Fruit fly (Drosophila melanogaster): ENCODE results near the gene Idh.

The Idh gene

dm6 chr3L:8340264-8341095 is 20.2 kb downstream of the Idh start, which contains the start of the genes Prim1 and CG7083 (continued):
- peak; percentile 58 for TF ChIP-seq Meics (GFP tag; optimal IDR thresholded peaks at IDR 0.05)
- no peak for TF ChIP-seq CG12071 (GFP tag; optimal IDR thresholded peaks at IDR 0.05)
- peak; percentile 29 for TF ChIP-seq gsb-n (tag; optimal IDR thresholded peaks at IDR 0.05)
- TF ChIP-seq ttk (GFP tag; IDR thresholded peaks at IDR 0.05), result 0 out of 2 replicates have a peak, but pooled peaks have one; percentile 19
- peak; percentile 93 to 97 for TF ChIP-seq crp (GFP tag; optimal IDR thresholded peaks at IDR 0.05)
- no peak for TF ChIP-seq CG8359 (GFP tag; optimal IDR thresholded peaks at IDR 0.05; ENCODE audit: borderline replicate concordance)
- TF ChIP-seq gfzf (GFP tag; optimal IDR thresholded peaks at IDR 0.05), result peak; percentile 17
- TF ChIP-seq hb (GFP tag; IDR thresholded peaks at IDR 0.05; ENCODE audit: partially characterized antibody), result no peak
- TF ChIP-seq CG3281 (GFP tag; optimal IDR thresholded peaks at IDR 0.05), result peak; percentile 69
- TF ChIP-seq lab (GFP tag; optimal IDR thresholded peaks at IDR 0.05), result peak; percentile 67
- peak; percentile 51 for TF ChIP-seq Bteb2 (GFP tag; optimal IDR thresholded peaks at IDR 0.05)
- no peak for TF ChIP-seq CG6272 (GFP tag; IDR thresholded peaks at IDR 0.05)
- peak; percentile 53 for TF ChIP-seq Sox102F (GFP tag; optimal IDR thresholded peaks at IDR 0.05)
- no peak for TF ChIP-seq CG3726 (GFP tag; IDR thresholded peaks at IDR 0.05)
- no peak for TF ChIP-seq CG4730 (GFP tag; IDR thresholded peaks at IDR 0.05)
- peak; percentile 48 for TF ChIP-seq CG4854 (GFP tag; optimal IDR thresholded peaks at IDR 0.05)
- peak; percentile 64 for TF ChIP-seq CG18619 (GFP tag; optimal IDR thresholded peaks at IDR 0.05)
- TF ChIP-seq CG1832 (GFP tag; optimal IDR thresholded peaks at IDR 0.05), result no peak
- TF ChIP-seq CG8924 (tag; optimal IDR thresholded peaks at IDR 0.05), result peak; percentile 49
- TF ChIP-seq CG7928 (GFP tag; optimal IDR thresholded peaks at IDR 0.05), result peak; percentile 10
- peak; percentile 12 for TF ChIP-seq Elba2 (GFP tag; optimal IDR thresholded peaks at IDR 0.05)
- peak; percentile 39 for TF ChIP-seq CG13123 (GFP tag; optimal IDR thresholded peaks at IDR 0.05)
- peak; percentile 24 for TF ChIP-seq CG2202 (tag; optimal IDR thresholded peaks at IDR 0.05)
- TF ChIP-seq Sox100B (GFP tag; optimal IDR thresholded peaks at IDR 0.05), result peak; percentile 55
- TF ChIP-seq nerfin-2 (GFP tag; IDR thresholded peaks at IDR 0.05; ENCODE audit: partially characterized antibody), result no peak
- peak; percentile 59 for TF ChIP-seq Fer1 (GFP tag; optimal IDR thresholded peaks at IDR 0.05)
- TF ChIP-seq CG17612 (GFP tag; IDR thresholded peaks at IDR 0.05), result no peak
- no peak for TF ChIP-seq klu (GFP tag; IDR thresholded peaks at IDR 0.05)
- TF ChIP-seq NC2β (GFP tag; optimal IDR thresholded peaks at IDR 0.05), result peak; percentile 46
- peak; percentile 61 for TF ChIP-seq Xrp1 (GFP tag; IDR thresholded peaks at IDR 0.05)
- peak; percentile 74 for TF ChIP-seq Camta (GFP tag; optimal IDR thresholded peaks at IDR 0.05)
- TF ChIP-seq unpg (GFP tag; optimal IDR thresholded peaks at IDR 0.05), result peak; percentile 63
- peak; percentile 54 for TF ChIP-seq ewg (GFP tag; optimal IDR thresholded peaks at IDR 0.05)
- TF ChIP-seq CG12155 (GFP tag; optimal IDR thresholded peaks at IDR 0.05), result peak; percentile 48
- no peak for TF ChIP-seq CG2129 (GFP tag; IDR thresholded peaks at IDR 0.05; ENCODE audit: partially characterized antibody)
- TF ChIP-seq maf-S (GFP tag; optimal IDR thresholded peaks at IDR 0.05), result peak; percentile 39
- no peak for TF ChIP-seq CG34224 (GFP tag; IDR thresholded peaks at IDR 0.05; ENCODE audit: partially characterized antibody)
- no peak for TF ChIP-seq MTF-1 (GFP tag; optimal IDR thresholded peaks at IDR 0.05; ENCODE audit: borderline replicate concordance)
- no peak for TF ChIP-seq CG8089 (GFP tag; optimal IDR thresholded peaks at IDR 0.05)
- TF ChIP-seq CG18262 (tag; optimal IDR thresholded peaks at IDR 0.05), result peak; percentile 47
- peak; percentile 57 to 66 for TF ChIP-seq Hr51 (GFP tag; optimal IDR thresholded peaks at IDR 0.05)
- peak; percentile 47 for TF ChIP-seq CG12659 (GFP tag; optimal IDR thresholded peaks at IDR 0.05)
- peak; percentile 16 for TF ChIP-seq repo (GFP tag; optimal IDR thresholded peaks at IDR 0.05)
- TF ChIP-seq CG7963 (GFP tag; IDR thresholded peaks at IDR 0.05; ENCODE audit: partially characterized antibody), result no peak
- TF ChIP-seq jumu (GFP tag; optimal IDR thresholded peaks at IDR 0.05), result peak; percentile 64
- TF ChIP-seq zf30C (GFP tag; optimal IDR thresholded peaks at IDR 0.05), result no peak
- TF ChIP-seq fu2 (GFP tag; optimal IDR thresholded peaks at IDR 0.05), result peak; percentile 32

All from whole organism, embryonic.